Worm (Caenorhabditis elegans) whole organism, L2 larva: ENCODE results near the gene fbxa-66.
A peak's percentile ranks its signal among the peaks of the same experiment; 100 is the strongest.

Experiments
- lin-11 ChIP-seq: fragments of 150-350 bp; sonication (generic microtip); optimal IDR thresholded peaks from 2 replicates; lab custom pipeline; 2014; ENCODE audit warnings: missing biosample characterization, missing genetic modification characterization, inconsistent platforms, mixed read lengths
- snpc-4 ChIP-seq: fragments of 150-350 bp; optimal IDR thresholded peaks from 2 replicates; lab custom pipeline; 2014; ENCODE audit warnings: missing biosample characterization, missing genetic modification characterization

- no peak for TF ChIP-seq snpc-4 (tag; lab: Kevin White, UChicago)
- peak; percentile 47 for TF ChIP-seq lin-11 (tag; lab: Kevin White, UChicago)
These were observed 9.0 kb downstream of the fbxa-66 start, which contains the start of gene Y54F10BM.9 for ce11 chrIII:2304867-2305266.
